Worm (Caenorhabditis elegans) whole organism, L4 larva: ENCODE measurements around the gene spp-28.

Experiments
- fkh-10 ChIP-seq: fragments of 150-350 bp; optimal IDR thresholded peaks from 2 replicates; lab custom pipeline; 2014; ENCODE audit warnings: missing biosample characterization, missing genetic modification reagents, missing genetic modification characterization
- snpc-4 ChIP-seq: fragments of 150-350 bp; optimal IDR thresholded peaks from 2 replicates; lab custom pipeline; 2014; ENCODE audit warnings: missing biosample characterization, missing genetic modification characterization
- unc-62 ChIP-seq, 3 experiments: fragments of 150-350 bp in 1 of 3; sonication (generic microtip); optimal IDR thresholded peaks in 2 of 3; peaks in 1 of 3; 1 replicate in 1 of 3; 2 replicates in 2 of 3; lab custom pipeline; 2014 to 2017; ENCODE audit warnings: missing biosample characterization in 3 of 3, missing genetic modification characterization in 3 of 3, missing genetic modification reagents in 3 of 3, missing genotype in 1 of 3

DNA sequence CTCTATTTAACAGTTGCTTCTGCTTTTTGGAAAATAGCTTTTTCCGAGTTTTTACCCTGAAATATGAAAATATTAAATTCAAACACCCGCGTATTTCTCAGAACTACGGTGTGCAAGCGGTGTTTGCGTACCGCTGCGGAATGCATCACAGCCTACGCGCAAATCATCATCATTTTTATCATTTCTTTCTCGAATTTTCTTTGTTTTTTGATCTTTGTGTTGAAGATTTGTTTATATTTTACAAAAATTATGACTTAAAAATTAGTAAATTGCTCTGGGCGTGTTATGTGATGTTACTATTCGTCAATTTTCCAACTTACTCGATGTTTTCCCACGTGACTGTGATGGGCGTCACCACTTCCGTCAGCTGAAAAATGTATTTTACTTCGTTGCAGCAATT lies 39.2 kb downstream of the spp-28 start:
- TF ChIP-seq unc-62 (GFP tag; optimal IDR thresholded peaks at IDR 0.05 in 1 of 2; lab: Kevin White, UChicago) (no peak), unc-62 (tag; optimal IDR thresholded peaks at IDR 0.05; lab: Kevin White, UChicago) (no peak), fkh-10 (no peak), snpc-4 (tag; lab: Kevin White, UChicago) (no peak)
